Fruit fly (Drosophila melanogaster): ENCODE results near the gene CrebA.

Gene CrebA

DNA sequence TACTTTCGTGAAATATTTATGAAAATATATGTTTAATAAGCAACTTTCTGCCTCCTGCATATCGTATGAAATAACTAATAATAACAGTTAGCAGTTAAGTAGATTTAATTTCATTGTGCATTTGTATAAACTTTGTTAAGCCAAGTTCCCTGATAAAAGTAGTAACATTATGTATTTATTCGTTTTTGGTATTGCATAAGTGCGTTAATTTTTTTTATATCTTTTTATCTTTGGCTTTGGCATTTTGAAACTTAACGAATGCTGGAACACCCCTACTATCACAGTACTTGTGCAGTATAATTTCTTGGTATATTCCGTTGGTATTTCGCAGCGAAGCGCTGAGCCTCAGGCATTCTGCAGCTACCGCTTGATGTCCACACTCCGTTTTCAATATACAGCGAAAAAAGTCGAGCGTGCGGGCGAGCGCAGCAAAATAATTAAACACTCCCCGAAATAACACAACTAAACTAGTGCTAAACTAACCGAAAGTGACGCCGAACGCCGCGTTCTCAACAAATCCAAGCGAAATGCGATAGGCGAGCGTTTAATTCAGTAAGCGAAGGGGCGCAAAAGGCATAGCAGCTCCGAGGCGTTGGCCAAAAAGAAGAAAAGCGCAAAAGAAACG lies 53.4 kb downstream of the CrebA start, which contains the start of gene RhoGAP71E (continued):
- TF ChIP-seq CG32772 (GFP tag; IDR thresholded peaks at IDR 0.05) (peak; percentile 58), sd (tag; optimal IDR thresholded peaks at IDR 0.05) (no peak), tll (GFP tag; optimal IDR thresholded peaks at IDR 0.05) (no peak), Usf (GFP tag; optimal IDR thresholded peaks at IDR 0.05) (no peak), CG12744 (GFP tag; optimal IDR thresholded peaks at IDR 0.05) (no peak), CG3838 (GFP tag; optimal IDR thresholded peaks at IDR 0.05) (no peak), CG10959 (GFP tag; IDR thresholded peaks at IDR 0.05) (no peak), Drgx (GFP tag; IDR thresholded peaks at IDR 0.05) (peak; percentile 60), CG4707 (GFP tag; optimal IDR thresholded peaks at IDR 0.05) (peak; percentile 51), CG3847 (GFP tag; IDR thresholded peaks at IDR 0.05) (peak; percentile 49), CG14710 (tag; optimal IDR thresholded peaks at IDR 0.05) (peak; percentile 40), repo (GFP tag; optimal IDR thresholded peaks at IDR 0.05) (peak; percentile 28), CG34224 (GFP tag; IDR thresholded peaks at IDR 0.05; ENCODE audit: partially characterized antibody) (0 out of 3 replicates have a peak, but pooled peaks have one; percentile 14), Dbx (GFP tag; IDR thresholded peaks at IDR 0.05) (peak; percentile 62; the same call in 1 of the 3 replicates), Blimp-1 (GFP tag; optimal IDR thresholded peaks at IDR 0.05) (no peak), Meics (GFP tag; optimal IDR thresholded peaks at IDR 0.05) (peak; percentile 62), CG11456 (GFP tag; IDR thresholded peaks at IDR 0.05) (0 out of 3 replicates have a peak, but pooled peaks have one; percentile 54), B-H1 (GFP tag; IDR thresholded peaks at IDR 0.05) (peak; percentile 27; the same call in 1 of the 3 replicates), CG11085 (GFP tag; IDR thresholded peaks at IDR 0.05) (no peak), CG8944 (GFP tag; optimal IDR thresholded peaks at IDR 0.05) (no peak), Ptx1 (GFP tag; IDR thresholded peaks at IDR 0.05) (peak; percentile 26; the same call in 1 of the 2 replicates), gfzf (GFP tag; optimal IDR thresholded peaks at IDR 0.05) (peak; percentile 89), ssp (GFP tag; IDR thresholded peaks at IDR 0.05) (no peak), Sry-β (GFP tag; optimal IDR thresholded peaks at IDR 0.05) (no peak), Sin3A (optimal IDR thresholded peaks at IDR 0.05) (peak; percentile 10), CG17829 (tag; optimal IDR thresholded peaks at IDR 0.05) (peak; percentile 73), wor (GFP tag; IDR thresholded peaks at IDR 0.05) (no peak), Fer3 (tag; optimal IDR thresholded peaks at IDR 0.05) (peak; percentile 31), tna (GFP tag; IDR thresholded peaks at IDR 0.05; ENCODE audit: partially characterized antibody) (no peak), Poxn (GFP tag; IDR thresholded peaks at IDR 0.05) (no peak), insv (GFP tag; optimal IDR thresholded peaks at IDR 0.05) (no peak), CG9437 (GFP tag; optimal IDR thresholded peaks at IDR 0.05) (no peak), sob (GFP tag; IDR thresholded peaks at IDR 0.05) (peak; percentile 65; the same call in 1 of the 2 replicates), Trl (optimal IDR thresholded peaks at IDR 0.05) (no peak), Trl (GFP tag; optimal IDR thresholded peaks at IDR 0.05) (peak; percentile 10), Ada2b (GFP tag; IDR thresholded peaks at IDR 0.05) (0 out of 2 replicates have a peak, but pooled peaks have one; percentile 51), klu (GFP tag; IDR thresholded peaks at IDR 0.05) (no peak), vvl (GFP tag; IDR thresholded peaks at IDR 0.05) (peak; percentile 67), otp (GFP tag; IDR thresholded peaks at IDR 0.05) (peak; percentile 35; the same call in 1 of the 3 replicates), Abd-B (GFP tag; optimal IDR thresholded peaks at IDR 0.05) (no peak), CG4730 (GFP tag; IDR thresholded peaks at IDR 0.05) (peak; percentile 29; the same call in 1 of the 2 replicates), Doc3 (GFP tag; IDR thresholded peaks at IDR 0.05; ENCODE audit: partially characterized antibody) (no peak), sug (tag; optimal IDR thresholded peaks at IDR 0.05) (peak; percentile 57), HLH54F (GFP tag; optimal IDR thresholded peaks at IDR 0.05) (no peak), Atf-2 (GFP tag; optimal IDR thresholded peaks at IDR 0.05) (no peak), seq (GFP tag; IDR thresholded peaks at IDR 0.05) (no peak), bigmax (GFP tag; optimal IDR thresholded peaks at IDR 0.05) (peak; percentile 24), Camta (GFP tag; optimal IDR thresholded peaks at IDR 0.05) (no peak), twi (tag; optimal IDR thresholded peaks at IDR 0.05) (no peak), Fer2 (tag; optimal IDR thresholded peaks at IDR 0.05) (peak; percentile 40), jumu (GFP tag; optimal IDR thresholded peaks at IDR 0.05) (no peak)

All from whole organism, embryonic.